Fruit fly (Drosophila melanogaster) whole organism, embryonic: ENCODE data around the gene CG13962.

Experiments used
- CG33557 ChIP-seq: fragments of 200-800 bp; sonication (Bioruptor generic); optimal IDR thresholded peaks from 2 replicates; lab custom pipeline; 2019; ENCODE audit warnings: missing biosample characterization, mild to moderate bottlenecking, missing genetic modification characterization, moderate library complexity
- CkIIα-i1 ChIP-seq: fragments of 200-800 bp; sonication (Bioruptor generic); IDR thresholded peaks from 2 replicates; pipeline ENCODE4 v1.3.6; 2022; ENCODE audit warnings: missing biosample characterization, missing genetic modification characterization
- Hsf ChIP-seq: fragments of 200-800 bp; sonication (Bioruptor generic); optimal IDR thresholded peaks from 3 replicates; lab custom pipeline; 2016; ENCODE audit warnings: missing biosample characterization, missing genetic modification characterization
- Scr ChIP-seq: fragments of 200-800 bp; sonication (Bioruptor generic); IDR thresholded peaks from 2 replicates; pipeline ENCODE4 v1.3.6; 2022; ENCODE audit warnings: missing biosample characterization, missing genetic modification characterization; ENCODE audit not compliant: partially characterized antibody
- ac ChIP-seq: fragments of 200-800 bp; sonication (Bioruptor generic); optimal IDR thresholded peaks from 3 replicates; lab custom pipeline; 2017; ENCODE audit warnings: missing biosample characterization, mild to moderate bottlenecking, missing genetic modification characterization
- disco-r ChIP-seq: fragments of 200-800 bp; sonication (Bioruptor generic); optimal IDR thresholded peaks from 2 replicates; lab custom pipeline; 2016; ENCODE audit warnings: missing biosample characterization, missing genetic modification characterization
- pum ChIP-seq: fragments of 200-800 bp; sonication (Bioruptor generic); optimal IDR thresholded peaks from 2 replicates; lab custom pipeline; 2016; ENCODE audit warnings: missing biosample characterization, missing genetic modification characterization
- scrt ChIP-seq: fragments of 200-800 bp; sonication (Bioruptor generic); optimal IDR thresholded peaks from 2 replicates; lab custom pipeline; 2018; ENCODE audit warnings: missing biosample characterization, mild to moderate bottlenecking, missing genetic modification characterization, moderate library complexity
- stc ChIP-seq: fragments of 200-800 bp; sonication (Bioruptor generic); IDR thresholded peaks from 2 replicates; pipeline ENCODE4 v1.3.6; 2022; ENCODE audit warnings: missing biosample characterization, missing genetic modification characterization
- sug ChIP-seq: fragments of 200-800 bp; optimal IDR thresholded peaks from 2 replicates; lab custom pipeline; 2019; ENCODE audit warnings: missing biosample characterization, mild to moderate bottlenecking, missing genetic modification characterization, moderate library complexity
- vnd ChIP-seq: fragments of 200-800 bp; sonication (Bioruptor generic); IDR thresholded peaks from 3 replicates; pipeline ENCODE4 v1.3.6; 2022; ENCODE audit warnings: missing biosample characterization, missing genetic modification characterization; ENCODE audit not compliant: partially characterized antibody

- TF ChIP-seq Scr (GFP tag; lab: Robert Waterston, UW) (no peak), pum (GFP tag; lab: Kevin White, UChicago) (no peak), vnd (GFP tag; lab: Robert Waterston, UW) (no peak), sug (tag; lab: Kevin White, UChicago) (no peak), stc (GFP tag; lab: Robert Waterston, UW) (no peak), Hsf (GFP tag; lab: Kevin White, UChicago) (no peak), scrt (no peak), ac (GFP tag; lab: Kevin White, UChicago) (no peak), CG33557 (no peak), CkIIα-i1 (no peak), disco-r (no peak)
These were observed 33.2 kb upstream of the CG13962 start for dm6 chr2L:19847542-19847941.
